Worm (Caenorhabditis elegans): Measurements from ENCODE around the gene fat-3.

- TF ChIP-seq ama-1 (optimal IDR thresholded peaks at IDR 0.05) (no peak), nhr-76 (tag; optimal IDR thresholded peaks at IDR 0.05) (no peak), lin-15B (tag; optimal IDR thresholded peaks at IDR 0.05) (no peak), pag-3 (tag; optimal IDR thresholded peaks at IDR 0.05; ENCODE audit: borderline replicate concordance, insufficient read depth) (no peak), nhr-11 (tag; optimal IDR thresholded peaks at IDR 0.05) (no peak), nhr-77 (tag; optimal IDR thresholded peaks at IDR 0.05) (no peak), zag-1 (tag; optimal IDR thresholded peaks at IDR 0.05) (no peak), lin-13 (GFP tag; optimal IDR thresholded peaks at IDR 0.05) (no peak)
Observed at ce11 chrIV:9846574-9846973, 43.8 kb downstream of the fat-3 start, which contains the start of gene K07F5.6.
